Fruit fly (Drosophila melanogaster) whole organism, embryonic: ENCODE results near the gene CG9568.
A peak's percentile ranks its signal among the peaks of the same experiment; 100 is the strongest.

Experiments used
- Antp ChIP-seq: fragments of 200-800 bp; sonication (Bioruptor generic); optimal IDR thresholded peaks from 3 replicates; lab custom pipeline; 2016; ENCODE audit warnings: missing biosample characterization, missing genetic modification characterization
- B-H1 ChIP-seq: fragments of 200-800 bp; sonication (Bioruptor generic); IDR thresholded peaks from 3 replicates; pipeline ENCODE4 v1.3.6; 2022; ENCODE audit warnings: missing biosample characterization, missing genetic modification characterization
- Bdp1 ChIP-seq: fragments of 200-800 bp; sonication (Bioruptor generic); optimal IDR thresholded peaks from 3 replicates; lab custom pipeline; 2016; ENCODE audit warnings: missing biosample characterization, missing genetic modification characterization
- CG10274 ChIP-seq: fragments of 200-800 bp; sonication (Bioruptor generic); optimal IDR thresholded peaks from 3 replicates; lab custom pipeline; 2017; ENCODE audit warnings: missing biosample characterization, mild to moderate bottlenecking, missing genetic modification characterization
- CG10543 ChIP-seq: fragments of 200-800 bp; sonication (Bioruptor generic); optimal IDR thresholded peaks from 3 replicates; lab custom pipeline; 2017; ENCODE audit warnings: missing biosample characterization, mild to moderate bottlenecking, missing genetic modification characterization, moderate library complexity
- CG11093 ChIP-seq: fragments of 200-800 bp; sonication (Bioruptor generic); IDR thresholded peaks from 3 replicates; pipeline ENCODE4 v1.3.6; 2022; ENCODE audit warnings: missing biosample characterization, missing genetic modification characterization
- CG12769 ChIP-seq: fragments of 200-800 bp; sonication (Bioruptor generic); optimal IDR thresholded peaks from 2 replicates; lab custom pipeline; 2019; ENCODE audit warnings: missing biosample characterization, mild to moderate bottlenecking, missing genetic modification characterization, moderate library complexity
- CG13894 ChIP-seq: fragments of 200-800 bp; sonication (Bioruptor generic); optimal IDR thresholded peaks from 3 replicates; lab custom pipeline; 2018; ENCODE audit warnings: missing biosample characterization, mild to moderate bottlenecking, missing genetic modification characterization, moderate library complexity
- CG15269 ChIP-seq: fragments of 200-800 bp; sonication (Bioruptor generic); optimal IDR thresholded peaks from 2 replicates; lab custom pipeline; 2018; ENCODE audit warnings: missing biosample characterization, mild to moderate bottlenecking, missing genetic modification characterization, moderate library complexity
- CG2875 ChIP-seq: fragments of 200-800 bp; sonication (Bioruptor generic); optimal IDR thresholded peaks from 2 replicates; lab custom pipeline; 2017; ENCODE audit warnings: missing biosample characterization, mild to moderate bottlenecking, missing genetic modification characterization, missing genetic modification reagents
- CG34422 ChIP-seq: fragments of 200-800 bp; sonication (Bioruptor generic); IDR thresholded peaks from 3 replicates; pipeline ENCODE4 v1.3.6; 2022; ENCODE audit warnings: missing biosample characterization, missing genetic modification characterization
- CG3995 ChIP-seq: fragments of 200-800 bp; sonication (Bioruptor generic); optimal IDR thresholded peaks from 3 replicates; lab custom pipeline; 2016; ENCODE audit warnings: missing biosample characterization, missing genetic modification characterization
- CG5180 ChIP-seq: fragments of 200-800 bp; sonication (Bioruptor generic); optimal IDR thresholded peaks from 3 replicates; lab custom pipeline; 2017; ENCODE audit warnings: missing biosample characterization, missing genetic modification characterization, mild to moderate bottlenecking, moderate library complexity, missing genetic modification reagents
- CG6175 ChIP-seq: fragments of 200-800 bp; sonication (Bioruptor generic); IDR thresholded peaks from 3 replicates; pipeline ENCODE4 v1.3.6; 2022; ENCODE audit warnings: missing biosample characterization, missing genetic modification characterization
- CG7357 ChIP-seq: fragments of 200-800 bp; sonication (Bioruptor generic); IDR thresholded peaks from 3 replicates; pipeline ENCODE4 v1.3.6; 2022; ENCODE audit warnings: missing biosample characterization, missing genetic modification characterization
- CG7556 ChIP-seq: fragments of 200-800 bp; sonication (Bioruptor generic); optimal IDR thresholded peaks from 2 replicates; lab custom pipeline; 2017; ENCODE audit warnings: missing biosample characterization, mild to moderate bottlenecking, missing genetic modification characterization
- CG7839 ChIP-seq: fragments of 200-800 bp; sonication (Bioruptor generic); optimal IDR thresholded peaks from 3 replicates; lab custom pipeline; 2018; ENCODE audit warnings: missing biosample characterization, mild to moderate bottlenecking, missing genetic modification characterization, moderate library complexity
- CG7928 ChIP-seq: fragments of 200-800 bp; sonication (Bioruptor generic); optimal IDR thresholded peaks from 2 replicates; lab custom pipeline; 2017; ENCODE audit warnings: missing biosample characterization, mild to moderate bottlenecking, missing genetic modification characterization
- CG7963 ChIP-seq: fragments of 200-800 bp; sonication (Bioruptor generic); IDR thresholded peaks from 3 replicates; pipeline ENCODE4 v1.3.6; 2022; ENCODE audit warnings: missing biosample characterization, missing genetic modification characterization; ENCODE audit not compliant: partially characterized antibody
- CG8281 ChIP-seq: fragments of 200-800 bp; sonication (Bioruptor generic); optimal IDR thresholded peaks from 2 replicates; lab custom pipeline; 2018; ENCODE audit warnings: missing biosample characterization, mild to moderate bottlenecking, missing genetic modification characterization, moderate library complexity
- CG8478 ChIP-seq: fragments of >200 bp; optimal IDR thresholded peaks from 2 replicates; lab custom pipeline; 2018
- CG8944 ChIP-seq: fragments of 200-800 bp; sonication (Bioruptor generic); optimal IDR thresholded peaks from 3 replicates; lab custom pipeline; 2016; ENCODE audit warnings: missing biosample characterization, missing genetic modification characterization
- CG9727 ChIP-seq: fragments of 200-800 bp; sonication (Bioruptor generic); optimal IDR thresholded peaks from 3 replicates; lab custom pipeline; 2017; ENCODE audit warnings: missing biosample characterization, mild to moderate bottlenecking, missing genetic modification characterization
- Camta ChIP-seq: fragments of 200-800 bp; sonication (Bioruptor generic); optimal IDR thresholded peaks from 2 replicates; lab custom pipeline; 2016; ENCODE audit warnings: missing biosample characterization, missing genetic modification characterization
- Chrac-16 ChIP-seq: fragments of 200-800 bp; sonication (Bioruptor generic); optimal IDR thresholded peaks from 3 replicates; lab custom pipeline; 2016; ENCODE audit warnings: missing biosample characterization, missing genetic modification characterization
- Deaf1 ChIP-seq: fragments of 200-800 bp; optimal IDR thresholded peaks from 3 replicates; lab custom pipeline; 2019; ENCODE audit warnings: missing biosample characterization, mild to moderate bottlenecking, missing genetic modification characterization, moderate library complexity
- HLH54F ChIP-seq: fragments of 200-800 bp; sonication (Bioruptor generic); optimal IDR thresholded peaks from 3 replicates; lab custom pipeline; 2016; ENCODE audit warnings: missing biosample characterization, missing genetic modification characterization
- Hey ChIP-seq: fragments of 200-800 bp; sonication (Bioruptor generic); optimal IDR thresholded peaks from 3 replicates; lab custom pipeline; 2018; ENCODE audit warnings: missing biosample characterization, mild to moderate bottlenecking, missing genetic modification characterization
- Hr3 ChIP-seq: fragments of 200-800 bp; sonication (Bioruptor generic); optimal IDR thresholded peaks from 3 replicates; lab custom pipeline; 2016; ENCODE audit warnings: missing biosample characterization, missing genetic modification characterization
- MBD-R2 ChIP-seq: fragments of 200-800 bp; sonication (Bioruptor generic); IDR thresholded peaks from 2 replicates; pipeline ENCODE4 v1.3.6; 2022; ENCODE audit warnings: missing biosample characterization, missing genetic modification characterization
- Pdp1 ChIP-seq, 2 experiments: fragments of 200-800 bp; sonication (Bioruptor generic); optimal IDR thresholded peaks; 3 replicates each; lab custom pipeline; 2016; ENCODE audit warnings: missing biosample characterization in 2 of 2, missing genetic modification characterization in 2 of 2, mild to moderate bottlenecking in 1 of 2, moderate library complexity in 1 of 2
- Side ChIP-seq: fragments of 200-800 bp; sonication (Bioruptor generic); optimal IDR thresholded peaks from 2 replicates; lab custom pipeline; 2016; ENCODE audit warnings: missing biosample characterization, missing genetic modification characterization
- cad ChIP-seq: fragments of >200 bp; optimal IDR thresholded peaks from 2 replicates; lab custom pipeline; 2017; ENCODE audit warnings: missing biosample characterization, missing genetic modification characterization
- cg ChIP-seq: fragments of 200-800 bp; sonication (Bioruptor generic); optimal IDR thresholded peaks from 3 replicates; lab custom pipeline; 2019; ENCODE audit warnings: missing biosample characterization, mild to moderate bottlenecking, missing genetic modification characterization, moderate library complexity
- crol ChIP-seq: fragments of 200-800 bp; sonication (Bioruptor generic); IDR thresholded peaks from 2 replicates; pipeline ENCODE4 v1.3.6; 2022; ENCODE audit warnings: missing biosample characterization, missing genetic modification characterization
- cwo ChIP-seq: fragments of 200-800 bp; sonication (Bioruptor generic); optimal IDR thresholded peaks from 3 replicates; lab custom pipeline; 2017; ENCODE audit warnings: missing biosample characterization, missing genetic modification characterization, mild to moderate bottlenecking, moderate library complexity, missing genetic modification reagents
- lab ChIP-seq: fragments of 200-800 bp; sonication (Bioruptor generic); optimal IDR thresholded peaks from 3 replicates; lab custom pipeline; 2017; ENCODE audit warnings: missing biosample characterization, missing genetic modification characterization, mild to moderate bottlenecking, moderate library complexity, missing genetic modification reagents
- nom ChIP-seq: fragments of 200-800 bp; sonication (Bioruptor generic); optimal IDR thresholded peaks from 2 replicates; lab custom pipeline; 2017; ENCODE audit warnings: missing biosample characterization, missing genetic modification characterization, mild to moderate bottlenecking, moderate library complexity, missing genetic modification reagents
- pfk ChIP-seq: fragments of 200-800 bp; sonication (Bioruptor generic); optimal IDR thresholded peaks from 2 replicates; lab custom pipeline; 2018; ENCODE audit warnings: missing biosample characterization, mild to moderate bottlenecking, missing genetic modification characterization, moderate library complexity
- rib ChIP-seq: fragments of 200-800 bp; sonication (Bioruptor generic); IDR thresholded peaks from 2 replicates; pipeline ENCODE4 v1.3.6; 2022; ENCODE audit warnings: missing biosample characterization, missing genetic modification characterization
- sens ChIP-seq: fragments of 200-800 bp; sonication (Bioruptor generic); peaks from one replicate; lab custom pipeline; 2016; ENCODE audit warnings: missing biosample characterization, missing genetic modification characterization
- sqz ChIP-seq: fragments of 200-800 bp; sonication (Bioruptor generic); optimal IDR thresholded peaks from 3 replicates; lab custom pipeline; 2018; ENCODE audit warnings: missing biosample characterization, mild to moderate bottlenecking, missing genetic modification characterization
- wor ChIP-seq: fragments of 200-800 bp; sonication (Bioruptor generic); IDR thresholded peaks from 2 replicates; pipeline ENCODE4 v1.3.6; 2022; ENCODE audit warnings: missing biosample characterization, missing genetic modification characterization

The CG9568 gene

DNA sequence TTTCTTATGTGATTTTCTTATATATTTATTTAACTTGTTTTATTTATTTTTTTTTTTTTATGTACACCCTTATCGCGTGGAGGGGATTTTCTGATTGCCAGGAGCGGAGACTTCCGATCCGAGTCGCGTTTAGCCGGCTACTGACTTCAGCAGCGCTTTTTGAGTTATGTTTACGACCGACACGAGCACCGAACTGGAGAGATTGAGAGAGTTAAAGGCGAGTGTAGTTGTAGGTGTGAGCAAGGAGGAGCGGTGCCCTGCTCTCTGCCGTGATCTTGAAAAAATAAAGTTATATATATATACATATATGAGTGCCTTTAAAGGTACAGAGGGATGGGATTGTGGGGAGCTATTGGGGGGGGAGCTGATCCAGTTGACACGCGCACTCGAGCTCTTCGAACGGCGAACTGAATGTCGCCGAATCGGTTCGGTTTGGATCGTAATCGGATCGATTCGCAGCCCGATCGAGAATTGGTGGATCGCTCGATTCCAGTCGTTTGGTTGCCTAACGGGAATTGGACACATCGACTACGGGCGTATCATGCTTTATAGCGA, 21.3 kb upstream of the CG9568 start, which contains the start of gene rost (continued):
- no peak for TF ChIP-seq CG8281 (tag; lab: Kevin White, UChicago)
- TF ChIP-seq Camta (GFP tag; lab: Kevin White, UChicago): no peak
- TF ChIP-seq CG8478: no peak
- TF ChIP-seq Bdp1: no peak
- TF ChIP-seq wor (GFP tag; lab: Robert Waterston, UW): no peak
- TF ChIP-seq CG7556 (GFP tag; lab: Kevin White, UChicago): no peak
- TF ChIP-seq CG10274 (GFP tag; lab: Kevin White, UChicago): no peak
- no peak for TF ChIP-seq rib (GFP tag; lab: Robert Waterston, UW)
- peak; percentile 57 for TF ChIP-seq nom
- TF ChIP-seq Hr3 (GFP tag; lab: Kevin White, UChicago): no peak
- peak; percentile 94 for TF ChIP-seq CG12769
- TF ChIP-seq CG15269 (tag; lab: Kevin White, UChicago): no peak
- TF ChIP-seq CG13894 (tag; lab: Kevin White, UChicago): peak; percentile 46
- no peak for TF ChIP-seq Chrac-16 (GFP tag; lab: Kevin White, UChicago)
- TF ChIP-seq CG7928 (GFP tag; lab: Kevin White, UChicago): no peak
- no peak for TF ChIP-seq CG2875 (GFP tag; lab: Kevin White, UChicago)
- TF ChIP-seq cad (GFP tag; lab: Kevin White, UChicago): no peak
- TF ChIP-seq Side (GFP tag; lab: Kevin White, UChicago): no peak
- peak in 1 of 2 experiments; percentile 69 for TF ChIP-seq Pdp1 (GFP tag; optimal IDR thresholded peaks at IDR 0.05; lab: Kevin White, UChicago)
- TF ChIP-seq CG9727 (GFP tag; lab: Kevin White, UChicago): no peak
- no peak for TF ChIP-seq CG7963 (GFP tag; lab: Robert Waterston, UW)
- no peak for TF ChIP-seq Antp (GFP tag; lab: Kevin White, UChicago)
- no peak for TF ChIP-seq CG34422
- no peak for TF ChIP-seq CG7839 (tag; lab: Kevin White, UChicago)
- no peak for TF ChIP-seq CG8944 (GFP tag; lab: Kevin White, UChicago)
- no peak for TF ChIP-seq CG11093 (GFP tag; lab: Robert Waterston, UW)
- TF ChIP-seq lab (GFP tag; lab: Kevin White, UChicago): peak; percentile 25
- no peak for TF ChIP-seq sqz (GFP tag; lab: Kevin White, UChicago)
- TF ChIP-seq CG6175 (GFP tag; lab: Robert Waterston, UW): no peak
- TF ChIP-seq cwo (GFP tag; lab: Kevin White, UChicago): peak; percentile 40
- 0 out of 2 replicates have a peak, but pooled peaks have one; percentile 7 for TF ChIP-seq MBD-R2
- TF ChIP-seq CG7357 (GFP tag; lab: Robert Waterston, UW): no peak
- TF ChIP-seq sens (GFP tag; lab: Kevin White, UChicago): no peak
- no peak for TF ChIP-seq pfk
- TF ChIP-seq CG3995 (GFP tag; lab: Kevin White, UChicago): no peak
- TF ChIP-seq crol (GFP tag; lab: Robert Waterston, UW): peak; percentile 60
- peak; percentile 75 for TF ChIP-seq CG10543 (GFP tag; lab: Kevin White, UChicago)
- TF ChIP-seq B-H1 (GFP tag; lab: Robert Waterston, UW): no peak
- TF ChIP-seq CG5180: peak; percentile 77
- no peak for TF ChIP-seq HLH54F (GFP tag; lab: Kevin White, UChicago)
- peak; percentile 22 for TF ChIP-seq cg (GFP tag; lab: Kevin White, UChicago)
- TF ChIP-seq Deaf1 (tag; lab: Kevin White, UChicago): peak; percentile 94
- peak; percentile 82 for TF ChIP-seq Hey
